Fruit fly (Drosophila melanogaster): Measurements from ENCODE around the gene D19B.

Gene D19B

dm6 chr3L:6218517-6219155 is 33.9 kb upstream of the D19B start (continued):
- TF ChIP-seq CG32767 (GFP tag; IDR thresholded peaks at IDR 0.05) (no peak), sna (GFP tag; IDR thresholded peaks at IDR 0.05; ENCODE audit: partially characterized antibody) (peak; percentile 23; the same call in 1 of the 2 replicates), CG10543 (GFP tag; optimal IDR thresholded peaks at IDR 0.05) (no peak), Hmx (GFP tag; optimal IDR thresholded peaks at IDR 0.05) (no peak), org-1 (GFP tag; optimal IDR thresholded peaks at IDR 0.05) (no peak), Dbx (GFP tag; IDR thresholded peaks at IDR 0.05) (no peak), Dref (GFP tag; IDR thresholded peaks at IDR 0.05) (no peak), CG30431 (GFP tag; optimal IDR thresholded peaks at IDR 0.05) (no peak), CG12155 (GFP tag; optimal IDR thresholded peaks at IDR 0.05) (peak; percentile 89), amos (GFP tag; IDR thresholded peaks at IDR 0.05; ENCODE audit: partially characterized antibody) (no peak), Taf1 (GFP tag; IDR thresholded peaks at IDR 0.05) (no peak), CG10959 (GFP tag; IDR thresholded peaks at IDR 0.05) (no peak), dmrt11E (tag; optimal IDR thresholded peaks at IDR 0.05) (no peak), CG34224 (GFP tag; IDR thresholded peaks at IDR 0.05; ENCODE audit: partially characterized antibody) (peak; percentile 56; the same call in 1 of the 3 replicates), trh (GFP tag; optimal IDR thresholded peaks at IDR 0.05) (no peak), HHEX (GFP tag; optimal IDR thresholded peaks at IDR 0.05) (no peak), CG4707 (GFP tag; optimal IDR thresholded peaks at IDR 0.05) (no peak), CG7745 (tag; optimal IDR thresholded peaks at IDR 0.05) (peak; percentile 29), phol (tag; optimal IDR thresholded peaks at IDR 0.05) (no peak), ems (GFP tag; optimal IDR thresholded peaks at IDR 0.05) (no peak), lov (optimal IDR thresholded peaks at IDR 0.05) (no peak), lov (GFP tag; IDR thresholded peaks at IDR 0.05) (no peak), ab (GFP tag; optimal IDR thresholded peaks at IDR 0.05) (no peak), Optix (GFP tag; IDR thresholded peaks at IDR 0.05) (no peak), CG12769 (tag; optimal IDR thresholded peaks at IDR 0.05) (peak; percentile 21), Rx (GFP tag; IDR thresholded peaks at IDR 0.05) (no peak), CG2199 (GFP tag; IDR thresholded peaks at IDR 0.05) (peak; percentile 57; the same call in 1 of the 3 replicates), slp2 (GFP tag; optimal IDR thresholded peaks at IDR 0.05) (no peak), CG12299 (tag; optimal IDR thresholded peaks at IDR 0.05) (no peak), sim (GFP tag; IDR thresholded peaks at IDR 0.05) (no peak), CG12942 (GFP tag; optimal IDR thresholded peaks at IDR 0.05) (no peak), ranshi (GFP tag; IDR thresholded peaks at IDR 0.05) (no peak), sqz (GFP tag; optimal IDR thresholded peaks at IDR 0.05) (peak; percentile 36), CG10209 (GFP tag; optimal IDR thresholded peaks at IDR 0.05) (no peak), chm (GFP tag; IDR thresholded peaks at IDR 0.05) (no peak), row (GFP tag; IDR thresholded peaks at IDR 0.05) (no peak), br (optimal IDR thresholded peaks at IDR 0.05) (no peak), HLH4C (GFP tag; IDR thresholded peaks at IDR 0.05; ENCODE audit: partially characterized antibody) (no peak), CG17385 (GFP tag; optimal IDR thresholded peaks at IDR 0.05) (peak; percentile 47), NFAT (GFP tag; IDR thresholded peaks at IDR 0.05) (no peak), jing (GFP tag; optimal IDR thresholded peaks at IDR 0.05) (no peak), Opbp (GFP tag; IDR thresholded peaks at IDR 0.05; ENCODE audit: partially characterized antibody) (peak; percentile 47; the same call in 1 of the 3 replicates), CG32772 (GFP tag; IDR thresholded peaks at IDR 0.05) (no peak), Dp (GFP tag; optimal IDR thresholded peaks at IDR 0.05) (no peak), sd (tag; optimal IDR thresholded peaks at IDR 0.05) (peak; percentile 63), mam (GFP tag; optimal IDR thresholded peaks at IDR 0.05) (no peak), Ravus (GFP tag; IDR thresholded peaks at IDR 0.05) (no peak), insv (GFP tag; optimal IDR thresholded peaks at IDR 0.05) (peak in 1 of 2 experiments; percentile 4), Nf-YA (GFP tag; IDR thresholded peaks at IDR 0.05) (no peak), CG1529 (GFP tag; optimal IDR thresholded peaks at IDR 0.05) (no peak), slbo (GFP tag; IDR thresholded peaks at IDR 0.05) (no peak)

Data from whole organism, embryonic.